Worm (Caenorhabditis elegans): ENCODE results near the gene T26A8.4.

DNA sequence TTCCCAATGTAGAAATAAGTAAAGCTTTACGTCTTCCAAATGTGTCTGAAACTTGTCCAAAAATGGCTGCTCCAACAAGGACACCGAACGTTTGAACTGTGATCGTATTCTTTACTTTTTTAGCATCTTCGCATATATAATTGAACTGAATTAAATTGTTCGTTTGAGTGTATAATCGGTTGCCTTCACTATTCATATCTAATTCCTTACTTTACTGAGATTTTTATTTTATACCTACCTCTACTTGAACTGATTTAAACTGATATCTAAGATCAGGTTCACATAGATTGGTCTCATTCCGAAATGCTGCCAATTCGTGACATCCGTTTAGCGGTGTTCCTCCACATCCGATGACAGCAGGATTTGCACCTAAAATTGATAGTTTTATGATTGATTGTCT is 29.7 kb upstream of the T26A8.4 start:
- no peak for TF ChIP-seq ZK337.2 (GFP tag; IDR thresholded peaks at IDR 0.05)
- TF ChIP-seq aly-2 (tag; optimal IDR thresholded peaks at IDR 0.05) = no peak

Data from whole organism, L4 larva.